Worm (Caenorhabditis elegans) whole organism, L3 larva: Measurements from ENCODE around the gene F12E12.2.

Experiments
- R02D3.7 ChIP-seq: fragments of 150-350 bp; optimal IDR thresholded peaks from 2 replicates; lab custom pipeline; 2014; ENCODE audit warnings: missing biosample characterization, missing genetic modification characterization
- aly-2 ChIP-seq: fragments of 150-350 bp; optimal IDR thresholded peaks from 2 replicates; lab custom pipeline; 2014; ENCODE audit warnings: missing biosample characterization, missing genetic modification characterization
- ama-1 ChIP-seq: fragments of 150-350 bp; optimal IDR thresholded peaks from 2 replicates; lab custom pipeline; 2018
- ceh-16 ChIP-seq: sonication (generic microtip); optimal IDR thresholded peaks from 2 replicates; lab custom pipeline; 2017; ENCODE audit warnings: missing biosample characterization, missing genetic modification characterization
- ceh-28 ChIP-seq: fragments of 150-350 bp; optimal IDR thresholded peaks from 2 replicates; lab custom pipeline; 2014; ENCODE audit warnings: missing biosample characterization, missing genetic modification reagents, missing genetic modification characterization
- ceh-82 ChIP-seq: fragments of 150-350 bp; optimal IDR thresholded peaks from 2 replicates; lab custom pipeline; 2014; ENCODE audit warnings: missing biosample characterization, missing genetic modification characterization
- ceh-9 ChIP-seq: sonication (generic microtip); optimal IDR thresholded peaks from 2 replicates; lab custom pipeline; 2018; ENCODE audit warnings: missing biosample characterization, missing genetic modification characterization
- egl-27 ChIP-seq: sonication (generic microtip); optimal IDR thresholded peaks from 4 replicates; lab custom pipeline; 2017; ENCODE audit warnings: missing biosample characterization, missing genetic modification reagents, missing genetic modification characterization
- egl-5 ChIP-seq: fragments of 150-350 bp; optimal IDR thresholded peaks from 2 replicates; lab custom pipeline; 2017; ENCODE audit warnings: missing biosample characterization, missing genetic modification reagents, missing genetic modification characterization, inconsistent platforms
- elt-1 ChIP-seq: fragments of 150-350 bp; optimal IDR thresholded peaks from 2 replicates; lab custom pipeline; 2014; ENCODE audit warnings: missing biosample characterization, missing genetic modification characterization
- elt-3 ChIP-seq, 3 experiments: fragments of 150-350 bp in 1 of 3; sonication (generic microtip) in 2 of 3; optimal IDR thresholded peaks; 2 replicates in 2 of 3; 4 replicates in 1 of 3; lab custom pipeline; 2014 to 2017; ENCODE audit warnings: missing biosample characterization in 3 of 3, missing genetic modification characterization in 3 of 3
- eor-1 ChIP-seq, 2 experiments: fragments of 150-350 bp; optimal IDR thresholded peaks; 2 replicates each; lab custom pipeline; 2014 to 2018; ENCODE audit warnings: missing biosample characterization in 2 of 2, missing genetic modification characterization in 2 of 2
- fkh-10 ChIP-seq: sonication (generic microtip); optimal IDR thresholded peaks from 2 replicates; lab custom pipeline; 2017; ENCODE audit warnings: missing biosample characterization, missing genetic modification reagents, missing genetic modification characterization
- fkh-2 ChIP-seq: fragments of 150-350 bp; optimal IDR thresholded peaks from 2 replicates; lab custom pipeline; 2014; ENCODE audit warnings: missing biosample characterization, missing genetic modification reagents, missing genetic modification characterization
- fos-1 ChIP-seq: fragments of 150-350 bp; optimal IDR thresholded peaks from 2 replicates; lab custom pipeline; 2014; ENCODE audit warnings: missing biosample characterization, missing genetic modification characterization
- jun-1 ChIP-seq: fragments of 150-350 bp; optimal IDR thresholded peaks from 2 replicates; lab custom pipeline; 2014; ENCODE audit warnings: missing biosample characterization, missing genetic modification reagents, missing genetic modification characterization
- lin-15B ChIP-seq: fragments of 150-350 bp; optimal IDR thresholded peaks from 2 replicates; lab custom pipeline; 2014; ENCODE audit warnings: missing biosample characterization, missing genetic modification characterization
- lin-39 ChIP-seq: fragments of 150-350 bp; optimal IDR thresholded peaks from 2 replicates; lab custom pipeline; 2018; ENCODE audit warnings: missing biosample characterization, missing genetic modification reagents, missing genetic modification characterization
- lsy-12 ChIP-seq: sonication (generic microtip); optimal IDR thresholded peaks from 2 replicates; lab custom pipeline; 2016; ENCODE audit warnings: mild to moderate bottlenecking, missing genetic modification characterization, missing compliant biosample characterization
- mdl-1 ChIP-seq: fragments of 150-350 bp; optimal IDR thresholded peaks from 2 replicates; lab custom pipeline; 2014; ENCODE audit warnings: missing biosample characterization, missing genetic modification characterization
- mml-1 ChIP-seq: fragments of 150-350 bp; sonication (generic microtip); optimal IDR thresholded peaks from 3 replicates; lab custom pipeline; 2014; ENCODE audit warnings: missing biosample characterization, missing genetic modification characterization
- nfya-1 ChIP-seq: sonication (generic microtip); optimal IDR thresholded peaks from 2 replicates; lab custom pipeline; 2017; ENCODE audit warnings: missing genetic modification characterization, mild to moderate bottlenecking, missing compliant biosample characterization, antibody characterized with exemption, moderate library complexity; ENCODE audit not compliant: insufficient read depth
- nhr-11 ChIP-seq: fragments of 150-350 bp; optimal IDR thresholded peaks from 2 replicates; lab custom pipeline; 2014; ENCODE audit warnings: missing biosample characterization, missing genetic modification characterization
- nhr-12 ChIP-seq: fragments of 150-350 bp; optimal IDR thresholded peaks from 2 replicates; lab custom pipeline; 2014; ENCODE audit warnings: missing biosample characterization, missing genetic modification characterization
- nhr-23 ChIP-seq: fragments of 150-350 bp; optimal IDR thresholded peaks from 2 replicates; lab custom pipeline; 2014; ENCODE audit warnings: missing biosample characterization, missing genetic modification reagents, missing genetic modification characterization
- nhr-25 ChIP-seq: sonication (generic microtip); optimal IDR thresholded peaks from 2 replicates; lab custom pipeline; 2017; ENCODE audit warnings: missing biosample characterization, missing genetic modification characterization
- nhr-28 ChIP-seq: fragments of 150-350 bp; optimal IDR thresholded peaks from 2 replicates; lab custom pipeline; 2014; ENCODE audit warnings: missing biosample characterization, missing genetic modification characterization
- nhr-43 ChIP-seq: sonication (generic microtip); optimal IDR thresholded peaks from 2 replicates; lab custom pipeline; 2016; ENCODE audit warnings: mild to moderate bottlenecking, missing genetic modification characterization, missing compliant biosample characterization; ENCODE audit not compliant: poor library complexity, severe bottlenecking
- nhr-67 ChIP-seq: fragments of 150-350 bp; optimal IDR thresholded peaks from 2 replicates; lab custom pipeline; 2014; ENCODE audit warnings: missing biosample characterization, missing genetic modification characterization
- nhr-77 ChIP-seq: fragments of 150-350 bp; optimal IDR thresholded peaks from 2 replicates; lab custom pipeline; 2014; ENCODE audit warnings: missing biosample characterization, missing genetic modification characterization
- pha-4 ChIP-seq: fragments of 150-350 bp; optimal IDR thresholded peaks from 2 replicates; lab custom pipeline; 2014; ENCODE audit warnings: missing biosample characterization, missing genetic modification reagents, missing genetic modification characterization
- pqm-1 ChIP-seq: fragments of 150-350 bp; optimal IDR thresholded peaks from 2 replicates; lab custom pipeline; 2017; ENCODE audit warnings: missing biosample characterization, missing genetic modification characterization, inconsistent platforms
- sea-2 ChIP-seq: fragments of 150-350 bp; sonication (generic microtip); optimal IDR thresholded peaks from 4 replicates; lab custom pipeline; 2014; ENCODE audit warnings: missing biosample characterization, missing genetic modification reagents, missing genetic modification characterization
- skn-1 ChIP-seq: fragments of 150-350 bp; optimal IDR thresholded peaks from 2 replicates; lab custom pipeline; 2014; ENCODE audit warnings: missing biosample characterization, missing genetic modification characterization
- tbx-2 ChIP-seq: sonication (generic microtip); optimal IDR thresholded peaks from 2 replicates; lab custom pipeline; 2016; ENCODE audit warnings: mild to moderate bottlenecking, missing genetic modification characterization, missing compliant biosample characterization
- unc-39 ChIP-seq: sonication (generic microtip); optimal IDR thresholded peaks from 4 replicates; lab custom pipeline; 2017; ENCODE audit warnings: missing biosample characterization, missing genetic modification characterization
- unc-62 ChIP-seq: fragments of 150-350 bp; sonication (generic microtip); optimal IDR thresholded peaks from 4 replicates; lab custom pipeline; 2014; ENCODE audit warnings: missing biosample characterization, missing genetic modification reagents, missing genetic modification characterization
- zag-1 ChIP-seq: fragments of 150-350 bp; optimal IDR thresholded peaks from 2 replicates; lab custom pipeline; 2014; ENCODE audit warnings: missing biosample characterization, missing genetic modification characterization
- ztf-11 ChIP-seq: fragments of 150-350 bp; optimal IDR thresholded peaks from 2 replicates; lab custom pipeline; 2014; ENCODE audit warnings: missing biosample characterization, missing genetic modification characterization
- ztf-4 ChIP-seq: fragments of 150-350 bp; optimal IDR thresholded peaks from 2 replicates; lab custom pipeline; 2014; ENCODE audit warnings: missing biosample characterization, missing genetic modification characterization

F12E12.2 gene

ce11 chrII:3709255-3709654, 30.5 kb upstream of the F12E12.2 start, which contains the start of gene srx-110:
TSS of gene srx-110 (plus strand) at chrII:3709555.
- TF ChIP-seq lsy-12, result no peak
- no peak for TF ChIP-seq fos-1
- TF ChIP-seq fkh-2 (tag; lab: Kevin White, UChicago), result no peak
- TF ChIP-seq nhr-67 (tag; lab: Kevin White, UChicago), result no peak
- no peak for TF ChIP-seq tbx-2 (tag; lab: Kevin White, UChicago)
- TF ChIP-seq unc-39 (tag; lab: Kevin White, UChicago), result no peak
- TF ChIP-seq skn-1, result no peak
- TF ChIP-seq, all 47 proteins: peak for 0

ce11 chrII:3711047-3711446, 28.7 kb upstream of the F12E12.2 start, which contains the start of gene fbxc-53:
TSS of gene fbxc-53 (plus strand) at chrII:3711291.
- TF ChIP-seq ceh-16, result no peak
- TF ChIP-seq pha-4 (tag; lab: Kevin White, UChicago), result no peak
- no peak for TF ChIP-seq mdl-1 (tag; lab: Kevin White, UChicago)
- no peak for TF ChIP-seq ceh-9 (tag; lab: Kevin White, UChicago)
- TF ChIP-seq skn-1, result no peak
- TF ChIP-seq eor-1 (tag; optimal IDR thresholded peaks at IDR 0.05; lab: Kevin White, UChicago), result no peak
- TF ChIP-seq aly-2 (tag; lab: Kevin White, UChicago), result no peak
- no peak for TF ChIP-seq nhr-43 (tag; lab: Kevin White, UChicago)
- no peak for TF ChIP-seq ztf-11 (tag; lab: Kevin White, UChicago)
- no peak for TF ChIP-seq fkh-2 (tag; lab: Kevin White, UChicago)
- TF ChIP-seq nhr-12 (tag; lab: Kevin White, UChicago), result no peak
- no peak for TF ChIP-seq nfya-1
- no peak for TF ChIP-seq nhr-28 (tag; lab: Kevin White, UChicago)
- TF ChIP-seq ceh-28 (tag; lab: Kevin White, UChicago), result no peak
- no peak for TF ChIP-seq elt-1 (tag; lab: Kevin White, UChicago)
- no peak for TF ChIP-seq fkh-10 (GFP tag; lab: Kevin White, UChicago)

ce11 chrII:3714595-3714994, 25.2 kb upstream of the F12E12.2 start, which contains the start of gene srh-100:
TSS of gene srh-100 (minus strand) at chrII:3714695.
- TF ChIP-seq lin-39 (tag; lab: Kevin White, UChicago), result no peak
- no peak for TF ChIP-seq nhr-43 (tag; lab: Kevin White, UChicago)
- TF ChIP-seq nhr-11 (tag; lab: Kevin White, UChicago), result no peak
- TF ChIP-seq mml-1 (tag; lab: Kevin White, UChicago), result no peak
- TF ChIP-seq pqm-1, result no peak
- no peak for TF ChIP-seq sea-2
- no peak for TF ChIP-seq aly-2 (tag; lab: Kevin White, UChicago)
- TF ChIP-seq R02D3.7 (tag; lab: Kevin White, UChicago), result no peak
- TF ChIP-seq lin-15B (tag; lab: Kevin White, UChicago), result no peak
- no peak for TF ChIP-seq nhr-25
- no peak for TF ChIP-seq mdl-1 (tag; lab: Kevin White, UChicago)
- TF ChIP-seq fos-1, result no peak
- no peak for TF ChIP-seq nhr-23 (tag; lab: Kevin White, UChicago)
- TF ChIP-seq nfya-1, result no peak
- no peak for TF ChIP-seq nhr-28 (tag; lab: Kevin White, UChicago)
- no peak for TF ChIP-seq ztf-4 (tag; lab: Kevin White, UChicago)
- no peak for TF ChIP-seq ceh-82 (tag; lab: Kevin White, UChicago)
- no peak for TF ChIP-seq egl-27
- TF ChIP-seq unc-62 (GFP tag; lab: Kevin White, UChicago), result no peak
- TF ChIP-seq egl-5 (tag; lab: Kevin White, UChicago), result no peak

ce11 chrII:3716455-3716854, 23.3 kb upstream of the F12E12.2 start, which contains the start of gene srh-99:
TSS of gene srh-99 (minus strand) at chrII:3716555.
- TF ChIP-seq eor-1 (tag; optimal IDR thresholded peaks at IDR 0.05; lab: Kevin White, UChicago) (no peak), R02D3.7 (tag; lab: Kevin White, UChicago) (no peak), ceh-28 (tag; lab: Kevin White, UChicago) (no peak), nhr-77 (no peak), egl-5 (tag; lab: Kevin White, UChicago) (no peak), lsy-12 (no peak), tbx-2 (tag; lab: Kevin White, UChicago) (no peak), lin-15B (tag; lab: Kevin White, UChicago) (no peak), nhr-23 (tag; lab: Kevin White, UChicago) (no peak), nhr-25 (no peak), jun-1 (tag; lab: Kevin White, UChicago) (no peak), elt-3 (tag; optimal IDR thresholded peaks at IDR 0.05; lab: Kevin White, UChicago) (no peak), sea-2 (no peak), fkh-2 (tag; lab: Kevin White, UChicago) (no peak), ceh-9 (tag; lab: Kevin White, UChicago) (no peak), ama-1 (lab: Kevin White, UChicago) (no peak), elt-1 (tag; lab: Kevin White, UChicago) (no peak), zag-1 (no peak)
